Worm (Caenorhabditis elegans): ENCODE results near the gene pept-1.

The pept-1 gene

ce11 chrX:6509813-6510212, 53.1 kb downstream of the pept-1 start:
- TF ChIP-seq nhr-23 (tag; optimal IDR thresholded peaks at IDR 0.05) (no peak), nhr-6 (tag; optimal IDR thresholded peaks at IDR 0.05) (no peak), ztf-1 (GFP tag; conservative IDR thresholded peaks at IDR 0.05) (no peak), lin-39 (tag; optimal IDR thresholded peaks at IDR 0.05) (no peak), ama-1 (optimal IDR thresholded peaks at IDR 0.05) (no peak), Y55F3AM.14 (GFP tag; optimal IDR thresholded peaks at IDR 0.05) (no peak), ztf-11 (tag; optimal IDR thresholded peaks at IDR 0.05) (no peak), aly-2 (tag; optimal IDR thresholded peaks at IDR 0.05) (no peak), fos-1 (tag; optimal IDR thresholded peaks at IDR 0.05) (no peak), F13H6.1 (tag; optimal IDR thresholded peaks at IDR 0.05) (peak; percentile 42), lin-11 (tag; optimal IDR thresholded peaks at IDR 0.05) (no peak), egl-27 (tag; optimal IDR thresholded peaks at IDR 0.05) (no peak), lsy-2 (tag; optimal IDR thresholded peaks at IDR 0.05) (peak in 1 of 2 experiments; percentile 42), gmeb-1 (tag; optimal IDR thresholded peaks at IDR 0.05) (no peak), skn-1 (tag; optimal IDR thresholded peaks at IDR 0.05) (no peak), ceh-82 (tag; optimal IDR thresholded peaks at IDR 0.05) (no peak), nhr-11 (tag; optimal IDR thresholded peaks at IDR 0.05) (no peak), alr-1 (tag; optimal IDR thresholded peaks at IDR 0.05) (no peak), lin-13 (GFP tag; optimal IDR thresholded peaks at IDR 0.05) (no peak), ceh-16 (tag; optimal IDR thresholded peaks at IDR 0.05) (no peak), mdl-1 (tag; optimal IDR thresholded peaks at IDR 0.05) (no peak), nhr-129 (tag; optimal IDR thresholded peaks at IDR 0.05) (peak; percentile 44), R02D3.7 (tag; optimal IDR thresholded peaks at IDR 0.05) (no peak), sma-9 (GFP tag; optimal IDR thresholded peaks at IDR 0.05) (peak; percentile 38), sma-9 (tag; optimal IDR thresholded peaks at IDR 0.05) (no peak), unc-39 (tag; optimal IDR thresholded peaks at IDR 0.05) (no peak), nhr-12 (tag; optimal IDR thresholded peaks at IDR 0.05) (no peak), dmd-4 (tag; optimal IDR thresholded peaks at IDR 0.05) (no peak)

ce11 chrX:6510627-6511026, 54.0 kb downstream of the pept-1 start, which contains the start of gene ttr-36:
Gene ttr-36 (plus strand): TSS chrX:6510927.
- TF ChIP-seq aly-2 (tag; optimal IDR thresholded peaks at IDR 0.05) (no peak), lin-39 (tag; optimal IDR thresholded peaks at IDR 0.05) (no peak), R02D3.7 (tag; optimal IDR thresholded peaks at IDR 0.05) (no peak), sma-3 (GFP tag; optimal IDR thresholded peaks at IDR 0.05) (no peak), ztf-11 (tag; optimal IDR thresholded peaks at IDR 0.05) (no peak), snpc-4 (tag; optimal IDR thresholded peaks at IDR 0.05) (no peak), nhr-21 (tag; optimal IDR thresholded peaks at IDR 0.05) (no peak), zag-1 (tag; optimal IDR thresholded peaks at IDR 0.05) (no peak), unc-39 (tag; optimal IDR thresholded peaks at IDR 0.05) (no peak), F13H6.1 (tag; optimal IDR thresholded peaks at IDR 0.05) (no peak), peb-1 (tag; optimal IDR thresholded peaks at IDR 0.05) (no peak), nhr-129 (tag; optimal IDR thresholded peaks at IDR 0.05) (no peak), mbf-1 (tag; optimal IDR thresholded peaks at IDR 0.05) (no peak)
